Fruit fly (Drosophila melanogaster): ENCODE data around the gene Snmp1.

- TF ChIP-seq Sin3A (optimal IDR thresholded peaks at IDR 0.05) (no peak), psq (optimal IDR thresholded peaks at IDR 0.05) (no peak), h (optimal IDR thresholded peaks at IDR 0.05) (no peak), ttk (optimal IDR thresholded peaks at IDR 0.05) (no peak), Myc (optimal IDR thresholded peaks at IDR 0.05) (no peak), insv (optimal IDR thresholded peaks at IDR 0.05) (no peak)
Measured at dm6 chr3R:21168105-21168504, at the start of gene Snmp1.

Measured in Kc167 (cell line).